Worm (Caenorhabditis elegans) whole organism, young adult: ENCODE measurements around the gene ect-2.
A peak's percentile ranks its signal among the peaks of the same experiment; 100 is the strongest.

Experiments used
- C17E4.6 ChIP-seq: fragments of 200-800 bp; sonication (Bioruptor generic); IDR thresholded peaks from 2 replicates; pipeline ENCODE4 v1.3.6; 2022; ENCODE audit warnings: missing genetic modification reagents, missing genetic modification characterization, missing compliant biosample characterization
- F23B12.7 ChIP-seq: sonication (generic microtip); optimal IDR thresholded peaks from 2 replicates; lab custom pipeline; 2017; ENCODE audit warnings: missing genetic modification characterization, mild to moderate bottlenecking, missing compliant biosample characterization, antibody characterized with exemption, moderate library complexity; ENCODE audit not compliant: insufficient read depth
- F33H1.4 ChIP-seq: fragments of 200-800 bp; sonication (Bioruptor generic); IDR thresholded peaks from 2 replicates; pipeline ENCODE4 v1.3.6; 2022; ENCODE audit warnings: missing genetic modification reagents, missing genetic modification characterization, missing compliant biosample characterization
- F49E8.2 ChIP-seq: sonication (generic microtip); optimal IDR thresholded peaks from 3 replicates; lab custom pipeline; 2017; ENCODE audit warnings: missing genetic modification characterization, mild to moderate bottlenecking, missing compliant biosample characterization, antibody characterized with exemption, moderate library complexity; ENCODE audit not compliant: insufficient read depth
- F57C9.4 ChIP-seq: sonication (generic microtip); optimal IDR thresholded peaks from 2 replicates; lab custom pipeline; 2017; ENCODE audit warnings: mild to moderate bottlenecking, missing genetic modification characterization, missing compliant biosample characterization
- T07F8.4 ChIP-seq: sonication (generic microtip); optimal IDR thresholded peaks from 2 replicates; lab custom pipeline; 2016; ENCODE audit warnings: mild to moderate bottlenecking, missing genetic modification characterization, moderate library complexity, missing compliant biosample characterization
- Y53G8AR.9 ChIP-seq: fragments of 200-800 bp; sonication (Bioruptor generic); conservative IDR thresholded peaks from 2 replicates; pipeline ENCODE4 v1.3.6; 2022; ENCODE audit warnings: missing genetic modification reagents, missing genetic modification characterization, missing compliant biosample characterization
- Y79H2A.3 ChIP-seq: fragments of 200-800 bp; sonication (Bioruptor generic); conservative IDR thresholded peaks from 2 replicates; pipeline ENCODE4 v1.3.6; 2022; ENCODE audit warnings: missing genetic modification reagents, missing genetic modification characterization, missing compliant biosample characterization
- ZK185.1 ChIP-seq: sonication (generic microtip); optimal IDR thresholded peaks from 2 replicates; lab custom pipeline; 2016; ENCODE audit warnings: mild to moderate bottlenecking, missing genetic modification characterization, missing compliant biosample characterization; ENCODE audit not compliant: poor library complexity, severe bottlenecking
- aptf-2 ChIP-seq: fragments of 200-800 bp; sonication (Bioruptor generic); conservative IDR thresholded peaks from 2 replicates; pipeline ENCODE4 v1.3.6; 2022; ENCODE audit warnings: missing genetic modification reagents, missing genetic modification characterization, missing compliant biosample characterization
- aptf-3 ChIP-seq: fragments of 200-800 bp; sonication (Bioruptor generic); IDR thresholded peaks from 2 replicates; pipeline ENCODE4 v1.3.6; 2022; ENCODE audit warnings: missing genetic modification characterization, missing compliant biosample characterization
- atf-7 ChIP-seq: sonication (generic microtip); optimal IDR thresholded peaks from 2 replicates; lab custom pipeline; 2017; ENCODE audit warnings: mild to moderate bottlenecking, missing genetic modification characterization, missing compliant biosample characterization
- attf-6 ChIP-seq: fragments of 200-800 bp; sonication (Bioruptor generic); IDR thresholded peaks from 2 replicates; pipeline ENCODE4 v1.3.6; 2022; ENCODE audit warnings: missing genetic modification reagents, missing genetic modification characterization, missing compliant biosample characterization
- bed-1 ChIP-seq: fragments of 200-800 bp; sonication (Bioruptor generic); IDR thresholded peaks from 2 replicates; pipeline ENCODE4 v1.3.6; 2022; ENCODE audit warnings: missing genetic modification reagents, missing genetic modification characterization, missing compliant biosample characterization
- ccch-3 ChIP-seq: fragments of 200-800 bp; sonication (Bioruptor generic); optimal IDR thresholded peaks from 2 replicates; lab custom pipeline; 2018; ENCODE audit warnings: mild to moderate bottlenecking, missing genetic modification characterization, missing compliant biosample characterization
- cebp-1 ChIP-seq, 2 experiments: fragments of 200-800 bp in 1 of 2; sonication (Bioruptor generic) in 1 of 2; sonication (generic microtip) in 1 of 2; IDR thresholded peaks in 1 of 2; optimal IDR thresholded peaks in 1 of 2; 2 replicates each; pipeline versions ENCODE4 v1.3.6 to Lab custom; 2017 to 2022; ENCODE audit warnings: missing compliant biosample characterization in 2 of 2, missing genetic modification characterization in 2 of 2, mild to moderate bottlenecking in 1 of 2, missing genetic modification reagents in 1 of 2, moderate library complexity in 1 of 2
- cebp-2 ChIP-seq: fragments of 200-800 bp; sonication (Bioruptor generic); IDR thresholded peaks from 2 replicates; pipeline ENCODE4 v1.3.6; 2022; ENCODE audit warnings: missing genetic modification characterization, missing compliant biosample characterization
- ceh-27 ChIP-seq: fragments of 200-800 bp; sonication (Bioruptor generic); optimal IDR thresholded peaks from 2 replicates; lab custom pipeline; 2018; ENCODE audit warnings: mild to moderate bottlenecking, missing genetic modification characterization, moderate library complexity, missing compliant biosample characterization
- ceh-79 ChIP-seq: sonication (generic microtip); optimal IDR thresholded peaks from 2 replicates; lab custom pipeline; 2017; ENCODE audit warnings: mild to moderate bottlenecking, missing genetic modification characterization, missing compliant biosample characterization
- ceh-91 ChIP-seq: fragments of 200-800 bp; sonication (Bioruptor generic); IDR thresholded peaks from 2 replicates; pipeline ENCODE4 v1.3.6; 2022; ENCODE audit warnings: missing genetic modification reagents, missing genetic modification characterization, missing compliant biosample characterization
- chd-7 ChIP-seq: sonication (generic microtip); optimal IDR thresholded peaks from 2 replicates; lab custom pipeline; 2016; ENCODE audit warnings: mild to moderate bottlenecking, missing genetic modification characterization, moderate library complexity, missing compliant biosample characterization
- dox-1 ChIP-seq: fragments of 200-800 bp; sonication (Bioruptor generic); IDR thresholded peaks from 2 replicates; pipeline ENCODE4 v1.3.6; 2022; ENCODE audit warnings: missing genetic modification reagents, missing genetic modification characterization, missing compliant biosample characterization
- efl-1 ChIP-seq: fragments of 150-350 bp; optimal IDR thresholded peaks from 2 replicates; lab custom pipeline; 2014; ENCODE audit warnings: missing biosample characterization, missing genetic modification reagents, missing genetic modification characterization
- egl-44 ChIP-seq: fragments of 200-800 bp; sonication (Bioruptor generic); IDR thresholded peaks from 2 replicates; pipeline ENCODE4 v1.3.6; 2022; ENCODE audit warnings: missing genetic modification reagents, missing genetic modification characterization, missing compliant biosample characterization
- egrh-3 ChIP-seq: fragments of 200-800 bp; sonication (Bioruptor generic); IDR thresholded peaks from 2 replicates; pipeline ENCODE4 v1.3.6; 2022; ENCODE audit warnings: missing genetic modification reagents, missing genetic modification characterization, missing compliant biosample characterization
- fkh-3 ChIP-seq: sonication (generic microtip); optimal IDR thresholded peaks from 2 replicates; lab custom pipeline; 2016; ENCODE audit warnings: mild to moderate bottlenecking, missing genetic modification characterization, missing compliant biosample characterization
- hlh-26 ChIP-seq: fragments of 200-800 bp; sonication (Bioruptor generic); conservative IDR thresholded peaks from 2 replicates; pipeline ENCODE4 v1.3.6; 2022; ENCODE audit warnings: missing genetic modification reagents, missing genetic modification characterization, missing compliant biosample characterization
- hmg-1.2 ChIP-seq: fragments of 200-800 bp; sonication (Bioruptor generic); IDR thresholded peaks from 2 replicates; pipeline ENCODE4 v1.3.6; 2022; ENCODE audit warnings: missing genetic modification reagents, missing genetic modification characterization, missing compliant biosample characterization
- hmg-20 ChIP-seq: fragments of 200-800 bp; sonication (Bioruptor generic); IDR thresholded peaks from 2 replicates; pipeline ENCODE4 v1.3.6; 2022; ENCODE audit warnings: missing genetic modification reagents, missing genetic modification characterization, missing compliant biosample characterization
- hrde-1 ChIP-seq: sonication (generic microtip); optimal IDR thresholded peaks from 2 replicates; lab custom pipeline; 2016; ENCODE audit warnings: missing genetic modification characterization, mild to moderate bottlenecking, missing compliant biosample characterization, moderate library complexity, missing genotype, missing genetic modification reagents, borderline replicate concordance
- let-526 ChIP-seq: fragments of 200-800 bp; sonication (Bioruptor generic); IDR thresholded peaks from 2 replicates; pipeline ENCODE4 v1.3.6; 2022; ENCODE audit warnings: missing genetic modification reagents, missing genetic modification characterization, missing compliant biosample characterization
- let-607 ChIP-seq, 2 experiments: fragments of 200-800 bp in 1 of 2; sonication (Bioruptor generic) in 1 of 2; sonication (generic microtip) in 1 of 2; optimal IDR thresholded peaks; 2 replicates each; lab custom pipeline; 2016 to 2018; ENCODE audit warnings: mild to moderate bottlenecking in 2 of 2, missing compliant biosample characterization in 2 of 2, missing genetic modification characterization in 2 of 2, moderate library complexity in 2 of 2, missing genotype in 1 of 2
- lin-26 ChIP-seq: fragments of 200-800 bp; sonication (Bioruptor generic); IDR thresholded peaks from 2 replicates; pipeline ENCODE4 v1.3.6; 2022; ENCODE audit warnings: missing genetic modification reagents, missing genetic modification characterization, missing compliant biosample characterization
- lin-35 ChIP-seq, 3 experiments: fragments of 150-350 bp in 2 of 3; sonication (generic microtip) in 1 of 3; optimal IDR thresholded peaks; 2 replicates each; lab custom pipeline; 2014 to 2018; ENCODE audit warnings: missing biosample characterization in 3 of 3, missing genetic modification characterization in 3 of 3, missing genetic modification reagents in 3 of 3
- lin-40 ChIP-seq: sonication (generic microtip); optimal IDR thresholded peaks from 2 replicates; lab custom pipeline; 2016; ENCODE audit warnings: missing genetic modification characterization, mild to moderate bottlenecking, missing compliant biosample characterization, missing genotype, missing genetic modification reagents
- lin-54 ChIP-seq: fragments of 200-800 bp; sonication (Bioruptor generic); optimal IDR thresholded peaks from 2 replicates; lab custom pipeline; 2018; ENCODE audit warnings: mild to moderate bottlenecking, missing genetic modification characterization, missing compliant biosample characterization
- lir-1 ChIP-seq: fragments of 200-800 bp; sonication (Bioruptor generic); conservative IDR thresholded peaks from 2 replicates; pipeline ENCODE4 v1.3.6; 2022; ENCODE audit warnings: missing genetic modification reagents, missing genetic modification characterization, missing compliant biosample characterization
- madf-6 ChIP-seq: fragments of 200-800 bp; sonication (Bioruptor generic); IDR thresholded peaks from 2 replicates; pipeline ENCODE4 v1.3.6; 2022; ENCODE audit warnings: missing genetic modification reagents, missing genetic modification characterization, missing compliant biosample characterization
- madf-8 ChIP-seq: fragments of 200-800 bp; sonication (Bioruptor generic); conservative IDR thresholded peaks from 2 replicates; pipeline ENCODE4 v1.3.6; 2022; ENCODE audit warnings: missing genetic modification reagents, missing genetic modification characterization, missing compliant biosample characterization
- mcd-1 ChIP-seq: fragments of 200-800 bp; sonication (Bioruptor generic); IDR thresholded peaks from 2 replicates; pipeline ENCODE4 v1.3.6; 2022; ENCODE audit warnings: missing genetic modification reagents, missing genetic modification characterization, missing compliant biosample characterization
- nfya-1 ChIP-seq: sonication (generic microtip); optimal IDR thresholded peaks from 2 replicates; lab custom pipeline; 2017; ENCODE audit warnings: antibody characterized with exemption, missing compliant biosample characterization, missing genetic modification characterization, borderline replicate concordance; ENCODE audit not compliant: insufficient read depth
- nfyb-1 ChIP-seq: fragments of 200-800 bp; sonication (Bioruptor generic); IDR thresholded peaks from 2 replicates; pipeline ENCODE4 v1.3.6; 2022; ENCODE audit warnings: missing genetic modification reagents, missing genetic modification characterization, missing compliant biosample characterization
- nhr-90 ChIP-seq: sonication (generic microtip); optimal IDR thresholded peaks from 2 replicates; lab custom pipeline; 2016; ENCODE audit warnings: missing genotype, mild to moderate bottlenecking, missing genetic modification characterization, missing compliant biosample characterization
- pbrm-1 ChIP-seq: fragments of 200-800 bp; sonication (Bioruptor generic); IDR thresholded peaks from 2 replicates; pipeline ENCODE4 v1.3.6; 2022; ENCODE audit warnings: missing genetic modification reagents, missing genetic modification characterization, missing compliant biosample characterization
- rcor-1 ChIP-seq: fragments of 200-800 bp; sonication (Bioruptor generic); IDR thresholded peaks from 2 replicates; pipeline ENCODE4 v1.3.6; 2022; ENCODE audit warnings: missing genetic modification reagents, missing genetic modification characterization, missing compliant biosample characterization
- snpc-1.3 ChIP-seq: sonication (generic microtip); optimal IDR thresholded peaks from 2 replicates; lab custom pipeline; 2017; ENCODE audit warnings: missing genetic modification characterization, mild to moderate bottlenecking, missing compliant biosample characterization, antibody characterized with exemption, moderate library complexity, missing genotype, missing genetic modification reagents; ENCODE audit not compliant: insufficient read depth
- xnd-1 ChIP-seq: sonication (generic microtip); optimal IDR thresholded peaks from 2 replicates; lab custom pipeline; 2016; ENCODE audit warnings: missing genotype, missing genetic modification reagents, missing genetic modification characterization, missing compliant biosample characterization

The ect-2 gene

DNA sequence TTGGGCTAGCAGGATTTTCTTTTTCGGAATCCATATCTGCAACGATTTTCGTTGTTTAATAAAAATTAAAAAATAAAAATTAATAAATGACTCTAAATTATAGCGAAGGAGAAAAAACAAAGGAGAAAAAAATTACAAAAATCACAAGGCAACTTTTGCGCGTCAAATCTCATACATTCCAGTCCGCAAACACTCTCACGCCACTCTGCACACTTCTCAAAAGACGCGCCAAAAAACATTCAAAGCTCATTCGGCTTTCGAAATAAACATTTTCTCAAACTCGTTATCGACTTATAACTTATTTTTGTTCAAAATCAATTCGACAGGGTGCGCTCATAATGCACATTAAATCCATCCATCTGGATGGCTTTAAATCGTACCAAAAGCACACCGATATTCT, 40.3 kb upstream of the ect-2 start, which contains the start of the genes R06F6.12 and mix-1 (continued):
- TF ChIP-seq F23B12.7 (tag; lab: Kevin White, UChicago) (peak; percentile 8), madf-6 (GFP tag; lab: Robert Waterston, UW) (peak; percentile 77), ceh-27 (GFP tag; lab: Kevin White, UChicago) (no peak), pbrm-1 (GFP tag; lab: Robert Waterston, UW) (0 out of 2 replicates have a peak, but pooled peaks have one; percentile 44), egrh-3 (GFP tag; lab: Robert Waterston, UW) (no peak), hmg-1.2 (GFP tag; lab: Robert Waterston, UW) (no peak), efl-1 (GFP tag; lab: Kevin White, UChicago) (peak; percentile 83), F33H1.4 (GFP tag; lab: Robert Waterston, UW) (peak; percentile 59), aptf-3 (GFP tag; lab: Robert Waterston, UW) (no peak), C17E4.6 (GFP tag; lab: Robert Waterston, UW) (no peak), hlh-26 (GFP tag; lab: Robert Waterston, UW) (no peak), nfyb-1 (no peak), lin-40 (tag; lab: Kevin White, UChicago) (peak; percentile 39), aptf-2 (GFP tag; lab: Robert Waterston, UW) (no peak), lin-26 (no peak), nhr-90 (no peak), bed-1 (no peak), T07F8.4 (tag; lab: Kevin White, UChicago) (no peak), snpc-1.3 (peak; percentile 10), ceh-79 (tag; lab: Kevin White, UChicago) (no peak), Y79H2A.3 (GFP tag; lab: Robert Waterston, UW) (no peak), hmg-20 (no peak), rcor-1 (GFP tag; lab: Robert Waterston, UW) (no peak), mcd-1 (GFP tag; lab: Robert Waterston, UW) (peak; percentile 62), let-607 (tag; optimal IDR thresholded peaks at IDR 0.05; lab: Kevin White, UChicago) (no peak), F49E8.2 (tag; lab: Kevin White, UChicago) (no peak), lin-54 (peak; percentile 66), lin-35 (GFP tag; optimal IDR thresholded peaks at IDR 0.05; lab: Kevin White, UChicago) (peak in 1 of 3 experiments; percentile 81), madf-8 (GFP tag; lab: Robert Waterston, UW) (peak; percentile 46), ccch-3 (GFP tag; lab: Kevin White, UChicago) (no peak), F57C9.4 (tag; lab: Kevin White, UChicago) (no peak), cebp-1 (GFP tag; IDR thresholded peaks at IDR 0.05; lab: Robert Waterston, UW) (no peak), cebp-1 (tag; optimal IDR thresholded peaks at IDR 0.05; lab: Kevin White, UChicago) (peak; percentile 68), xnd-1 (tag; lab: Kevin White, UChicago) (no peak), atf-7 (tag; lab: Kevin White, UChicago) (no peak), attf-6 (no peak), ceh-91 (GFP tag; lab: Robert Waterston, UW) (0 out of 2 replicates have a peak, but pooled peaks have one; percentile 9), lir-1 (no peak), Y53G8AR.9 (GFP tag; lab: Robert Waterston, UW) (no peak), cebp-2 (GFP tag; lab: Robert Waterston, UW) (no peak), dox-1 (GFP tag; lab: Robert Waterston, UW) (peak; percentile 22; the same call in 1 of the 2 replicates), hrde-1 (tag; lab: Kevin White, UChicago) (no peak), fkh-3 (tag; lab: Kevin White, UChicago) (no peak), chd-7 (no peak), nfya-1 (tag; lab: Kevin White, UChicago) (no peak), ZK185.1 (tag; lab: Kevin White, UChicago) (no peak), egl-44 (GFP tag; lab: Robert Waterston, UW) (no peak), let-526 (GFP tag; lab: Robert Waterston, UW) (no peak)
